Worm (Caenorhabditis elegans): Measurements from ENCODE around the gene Y41E3.22.

DNA sequence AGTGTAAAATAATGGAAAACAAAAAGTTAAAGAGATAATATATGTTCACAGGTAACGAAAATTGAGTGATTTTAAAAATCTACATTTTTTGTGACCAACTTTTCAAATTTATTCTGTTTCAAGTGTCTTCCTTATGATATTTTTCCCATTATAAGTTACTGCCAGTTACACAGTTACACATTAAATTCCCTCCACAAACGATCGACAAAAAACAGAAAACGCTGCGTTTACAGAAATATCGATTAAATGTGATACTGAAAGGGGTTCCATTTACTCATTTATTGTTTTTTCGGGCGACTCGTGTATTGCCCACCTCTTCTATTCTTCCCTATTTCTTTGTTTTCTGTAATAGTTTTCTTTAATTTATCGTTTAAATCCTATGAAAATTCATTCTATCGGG lies 13.5 kb upstream of the Y41E3.22 start, which contains the start of gene Y57G11C.1144:
- TF ChIP-seq ama-1 (optimal IDR thresholded peaks at IDR 0.05) = no peak
- no peak for TF ChIP-seq mdl-1 (tag; optimal IDR thresholded peaks at IDR 0.05)
- TF ChIP-seq elt-3 (tag; optimal IDR thresholded peaks at IDR 0.05) = no peak
- TF ChIP-seq snpc-4 (tag; optimal IDR thresholded peaks at IDR 0.05) = no peak
- TF ChIP-seq ZK546.5 (tag; optimal IDR thresholded peaks at IDR 0.05) = no peak
- TF ChIP-seq lin-11 (tag; optimal IDR thresholded peaks at IDR 0.05) = no peak
- TF ChIP-seq nhr-77 (tag; optimal IDR thresholded peaks at IDR 0.05) = no peak
- TF ChIP-seq unc-55 (GFP tag; optimal IDR thresholded peaks at IDR 0.05) = no peak
- TF ChIP-seq nhr-6 (tag; optimal IDR thresholded peaks at IDR 0.05) = no peak
- no peak for TF ChIP-seq mab-5 (tag; optimal IDR thresholded peaks at IDR 0.05)
- no peak for TF ChIP-seq fos-1 (tag; optimal IDR thresholded peaks at IDR 0.05)
- no peak for TF ChIP-seq nhr-11 (tag; optimal IDR thresholded peaks at IDR 0.05)
- no peak for TF ChIP-seq ztf-4 (tag; optimal IDR thresholded peaks at IDR 0.05)
- no peak for TF ChIP-seq sem-4 (tag; optimal IDR thresholded peaks at IDR 0.05)
